Fruit fly (Drosophila melanogaster) whole organism, wandering third instar larva: ENCODE measurements around the gene CG13390.

Source experiments
- Vsx2 ChIP-seq: fragments of 200-300, 225-300 bp; sonication (Bioruptor generic); optimal IDR thresholded peaks from 2 replicates; lab custom pipeline; 2018; ENCODE audit warnings: missing biosample characterization, missing genetic modification characterization; ENCODE audit not compliant: partially characterized antibody
- foxo ChIP-seq, 2 experiments: fragments of 200-800 bp; sonication (Bioruptor generic); optimal IDR thresholded peaks; 2 replicates in 1 of 2; 3 replicates in 1 of 2; lab custom pipeline; 2016 to 2017; ENCODE audit warnings: missing biosample characterization in 2 of 2, missing genetic modification characterization in 2 of 2
- h ChIP-seq: fragments of 200-800 bp; sonication (Bioruptor generic); optimal IDR thresholded peaks from 3 replicates; lab custom pipeline; 2016; ENCODE audit warnings: missing biosample characterization, mild to moderate bottlenecking, missing genetic modification characterization
- lola ChIP-seq: fragments of >200 bp; optimal IDR thresholded peaks from 2 replicates; lab custom pipeline; 2017; ENCODE audit warnings: missing biosample characterization, missing genetic modification characterization

DNA sequence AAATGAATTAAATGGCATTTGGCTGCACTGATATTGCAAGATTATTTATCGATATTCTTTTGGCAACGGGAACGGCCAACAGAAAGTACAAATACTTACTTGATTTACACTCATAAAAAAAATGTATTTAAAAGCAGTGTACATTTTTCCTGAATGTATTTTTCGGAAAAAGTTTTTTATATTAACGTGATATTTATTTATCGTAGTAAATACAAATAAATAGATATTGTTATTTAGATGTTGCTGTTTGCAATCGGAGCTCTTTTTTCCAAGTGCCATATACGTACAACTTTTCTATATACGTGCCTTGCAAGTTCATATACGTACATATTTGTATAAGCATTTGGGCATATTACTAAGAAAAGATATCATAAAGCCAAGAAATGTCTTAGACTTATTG, 25.3 kb downstream of the CG13390 start:
- TF ChIP-seq Vsx2 (GFP tag; lab: Kevin White, UChicago) (no peak), lola (GFP tag; lab: Kevin White, UChicago) (no peak), foxo (GFP tag; optimal IDR thresholded peaks at IDR 0.05; lab: Kevin White, UChicago) (peak in 1 of 2 experiments; percentile 71), h (GFP tag; lab: Kevin White, UChicago) (peak; percentile 65)
